Worm (Caenorhabditis elegans): ENCODE data around the gene pud-3.

DNA sequence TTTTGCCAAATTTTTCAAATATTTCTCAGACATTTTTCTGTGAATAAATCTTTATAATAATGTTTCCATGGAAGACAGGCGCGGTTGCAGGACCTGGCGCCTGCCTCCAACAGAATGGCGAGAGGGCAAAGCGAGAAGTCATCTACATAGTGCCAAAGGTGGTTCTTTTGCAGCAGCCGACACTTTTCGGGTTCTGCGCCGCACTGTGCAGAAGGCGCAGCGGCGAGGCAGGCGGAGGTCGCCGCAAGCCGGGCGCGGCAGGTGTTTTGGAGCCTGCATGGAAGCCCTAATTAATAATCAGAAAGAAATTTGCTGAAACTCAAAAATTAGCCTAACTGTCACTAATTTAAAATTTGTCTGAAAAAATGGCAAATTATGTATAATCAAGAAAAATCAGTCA, 18.6 kb upstream of the pud-3 start:
- no peak for TF ChIP-seq flt-1 (GFP tag; IDR thresholded peaks at IDR 0.05)
- TF ChIP-seq ama-1 (optimal IDR thresholded peaks at IDR 0.05), result no peak
- TF ChIP-seq hmbx-1 (tag; optimal IDR thresholded peaks at IDR 0.05), result no peak
- no peak for TF ChIP-seq tbx-37 (GFP tag; conservative IDR thresholded peaks at IDR 0.05)
- TF ChIP-seq hnd-1 (tag; optimal IDR thresholded peaks at IDR 0.05), result no peak
- TF ChIP-seq ets-7 (tag; optimal IDR thresholded peaks at IDR 0.05), result no peak
